Fruit fly (Drosophila melanogaster) whole organism: ENCODE measurements around the gene Orc5.

Source experiments
- CG8478 ChIP-seq: fragments of >200 bp; optimal IDR thresholded peaks from 2 replicates; lab custom pipeline; 2018; ENCODE audit warnings: inconsistent platforms
- Dll ChIP-seq: fragments of >200 bp; optimal IDR thresholded peaks from 2 replicates; lab custom pipeline; 2017
- EcR ChIP-seq, 2 experiments: fragments of >200 bp; optimal IDR thresholded peaks; 2 replicates each; lab custom pipeline; 2017; ENCODE audit warnings: missing biosample characterization in 2 of 2, missing genetic modification characterization in 2 of 2, missing genetic modification reagents in 2 of 2
- pan ChIP-seq: fragments of >200 bp; optimal IDR thresholded peaks from 2 replicates; lab custom pipeline; 2017
- psq ChIP-seq: fragments of >200 bp; optimal IDR thresholded peaks from 2 replicates; lab custom pipeline; 2017
- usp ChIP-seq: fragments of >200 bp; optimal IDR thresholded peaks from 2 replicates; lab custom pipeline; 2017; ENCODE audit warnings: missing biosample characterization, missing genetic modification characterization, mixed read lengths

DNA sequence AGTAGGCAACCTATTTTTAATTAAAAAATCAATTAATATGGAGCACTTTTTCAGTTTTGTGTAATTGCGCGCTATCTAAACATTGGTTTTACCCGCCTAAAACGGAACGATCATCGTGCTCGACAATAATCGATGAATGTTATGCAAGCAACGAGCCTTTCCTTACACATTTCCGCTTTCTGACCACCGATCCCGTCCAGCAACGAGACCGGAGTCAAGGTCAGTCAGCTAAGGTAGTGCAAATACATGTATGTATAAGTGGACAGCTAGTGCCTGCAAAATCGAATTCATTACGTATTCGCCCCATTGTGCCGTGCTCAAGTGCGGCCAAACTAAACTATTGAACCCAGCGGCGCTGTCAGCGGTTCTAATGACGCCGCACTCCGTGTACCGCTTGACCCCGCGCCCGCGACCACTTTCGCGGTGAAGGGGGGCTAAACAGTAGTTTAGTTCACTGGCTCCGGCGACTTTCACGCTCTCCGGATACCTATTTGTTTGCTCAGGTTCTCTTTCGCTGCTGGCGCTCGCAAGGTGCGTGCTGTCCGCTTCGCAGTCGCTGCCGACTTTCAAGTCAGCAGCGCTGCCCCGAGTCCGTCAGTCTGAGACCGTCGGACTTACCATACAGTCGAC is 26.5 kb upstream of the Orc5 start, which contains the start of gene CAH1:
- TF ChIP-seq psq (lab: Kevin White, UChicago) (no peak), usp (no peak), CG8478 (no peak), EcR (GFP tag; optimal IDR thresholded peaks at IDR 0.05; lab: Kevin White, UChicago) (no peak), Dll (lab: Kevin White, UChicago) (no peak), pan (lab: Kevin White, UChicago) (no peak)
